Worm (Caenorhabditis elegans): ENCODE measurements around the gene clec-256.
A peak's percentile ranks its signal among the peaks of the same experiment; 100 is the strongest.

The clec-256 gene

DNA sequence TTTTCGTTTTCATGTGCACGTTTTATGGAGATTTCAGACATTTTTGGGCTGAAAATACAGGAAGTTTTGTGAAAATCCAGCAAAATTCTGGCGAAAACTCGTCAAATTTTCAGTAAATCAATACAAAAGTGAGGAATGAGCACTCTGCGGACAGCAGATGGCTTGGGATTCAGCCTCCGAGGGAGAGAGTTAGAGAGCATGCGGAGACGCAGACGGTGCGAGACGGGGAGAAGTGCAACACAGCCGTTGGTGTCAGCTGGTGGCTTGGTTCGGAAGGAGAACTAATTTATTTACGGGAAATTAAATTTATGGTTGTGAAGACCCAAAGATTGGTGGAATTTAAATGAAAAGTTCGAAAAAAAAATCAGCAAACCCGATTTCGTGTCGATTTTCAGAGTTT is 37.1 kb downstream of the clec-256 start, which contains the start of gene C54E10.6:
Gene C54E10.6, minus strand, starts transcription at position 109 of the 400 bp plus-strand sequence.
- TF ChIP-seq nfya-1 (tag; optimal IDR thresholded peaks at IDR 0.05; ENCODE audit: insufficient read depth), result peak; percentile 33
- no peak for TF ChIP-seq fkh-10 (GFP tag; optimal IDR thresholded peaks at IDR 0.05)
- peak; percentile 68 for TF ChIP-seq lin-39 (tag; optimal IDR thresholded peaks at IDR 0.05)
- TF ChIP-seq hmg-11 (tag; optimal IDR thresholded peaks at IDR 0.05), result peak; percentile 20

DNA sequence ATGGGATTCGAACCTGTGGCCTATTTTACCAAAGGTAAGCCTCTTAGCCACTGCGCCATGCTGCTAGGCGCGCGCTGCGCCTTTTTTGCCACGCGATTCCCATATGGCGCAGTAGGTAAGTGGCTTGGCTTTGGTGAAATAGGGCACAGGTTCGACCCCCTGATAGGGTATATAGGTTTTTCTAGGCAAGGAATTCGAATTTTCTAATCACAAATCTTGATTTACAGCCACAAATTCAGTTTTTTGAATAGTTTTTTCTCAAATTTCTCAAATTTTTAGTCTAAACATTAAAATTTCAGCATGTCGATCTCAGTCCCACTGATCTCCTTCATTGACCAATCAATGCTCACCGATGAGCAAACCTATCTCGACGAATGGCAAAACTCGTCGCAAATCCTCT is 39.2 kb downstream of the clec-256 start, which contains the start of gene C54E10.3:
Gene C54E10.3, plus strand, starts transcription at position 301 of the 400 bp plus-strand sequence.
- TF ChIP-seq elt-3 (tag; optimal IDR thresholded peaks at IDR 0.05), result no peak
- TF ChIP-seq nhr-43 (tag; optimal IDR thresholded peaks at IDR 0.05; ENCODE audit: poor library complexity, severe bottlenecking), result no peak
- no peak for TF ChIP-seq egl-5 (tag; optimal IDR thresholded peaks at IDR 0.05)
- no peak for TF ChIP-seq hmg-11 (tag; optimal IDR thresholded peaks at IDR 0.05)
- TF ChIP-seq fkh-2 (tag; optimal IDR thresholded peaks at IDR 0.05), result no peak
- no peak for TF ChIP-seq tbx-2 (tag; optimal IDR thresholded peaks at IDR 0.05)
- TF ChIP-seq nhr-76 (tag; optimal IDR thresholded peaks at IDR 0.05), result no peak
- TF ChIP-seq jun-1 (tag; optimal IDR thresholded peaks at IDR 0.05), result no peak
- TF ChIP-seq ZK546.5 (tag; optimal IDR thresholded peaks at IDR 0.05), result no peak

DNA sequence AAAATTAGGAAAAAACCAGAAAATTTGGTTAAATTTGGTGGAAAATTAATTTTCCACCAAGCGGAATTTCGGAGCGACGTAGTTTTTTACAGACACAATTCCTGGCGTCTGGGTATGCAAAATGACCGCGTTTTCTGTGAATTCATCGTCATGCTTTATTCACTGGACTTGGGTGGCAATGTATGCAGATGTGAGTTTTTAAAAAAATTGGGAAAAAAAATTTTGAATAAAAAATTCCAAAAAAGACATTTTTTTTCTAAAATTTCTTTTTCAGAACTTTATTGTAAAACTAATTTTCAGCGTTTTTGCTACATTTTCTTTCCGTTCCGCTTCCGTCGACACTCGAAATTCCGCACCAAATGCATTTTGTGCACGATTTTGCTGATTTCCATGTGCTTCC is 39.9 kb downstream of the clec-256 start, which contains the start of gene C54E10.7:
Gene C54E10.7, plus strand, starts transcription at position 301 of the 400 bp plus-strand sequence.
- no peak for TF ChIP-seq skn-1 (tag; optimal IDR thresholded peaks at IDR 0.05)
- TF ChIP-seq ZK546.5 (tag; optimal IDR thresholded peaks at IDR 0.05), result no peak
- no peak for TF ChIP-seq elt-3 (tag; optimal IDR thresholded peaks at IDR 0.05)
- TF ChIP-seq fos-1 (tag; optimal IDR thresholded peaks at IDR 0.05), result no peak
- no peak for TF ChIP-seq nhr-76 (tag; optimal IDR thresholded peaks at IDR 0.05)
- no peak for TF ChIP-seq R02D3.7 (tag; optimal IDR thresholded peaks at IDR 0.05)
- no peak for TF ChIP-seq unc-39 (tag; optimal IDR thresholded peaks at IDR 0.05)
- no peak for TF ChIP-seq pqm-1 (tag; optimal IDR thresholded peaks at IDR 0.05)
- no peak for TF ChIP-seq ceh-82 (tag; optimal IDR thresholded peaks at IDR 0.05)
- no peak for TF ChIP-seq nhr-237 (tag; optimal IDR thresholded peaks at IDR 0.05)
- no peak for TF ChIP-seq fkh-10 (GFP tag; optimal IDR thresholded peaks at IDR 0.05)

DNA sequence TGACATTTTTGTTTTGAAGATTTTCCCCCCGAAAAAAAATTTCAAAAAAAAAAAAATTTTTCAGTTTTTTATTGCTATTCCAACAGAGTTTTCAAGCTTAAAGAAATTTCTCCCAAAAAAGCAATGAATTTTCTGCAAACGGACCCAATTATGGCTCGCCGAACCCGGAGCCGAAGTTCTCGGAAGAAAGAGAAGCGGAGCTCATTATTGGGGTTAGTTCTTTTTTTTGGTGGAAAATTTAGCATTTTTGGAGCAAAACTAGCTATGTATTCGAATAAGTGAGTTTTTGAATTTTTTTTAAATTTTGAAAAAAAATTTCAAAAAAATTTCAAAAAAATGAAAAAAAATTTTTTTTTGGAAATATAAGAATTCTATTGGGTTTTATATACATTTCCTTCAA is 48.2 kb downstream of the clec-256 start, which contains the start of gene ncs-5:
Gene ncs-5, plus strand, starts transcription at position 124 of the 400 bp plus-strand sequence.
- TF ChIP-seq hmg-11 (tag; optimal IDR thresholded peaks at IDR 0.05) (no peak), fkh-2 (tag; optimal IDR thresholded peaks at IDR 0.05) (no peak), nhr-43 (tag; optimal IDR thresholded peaks at IDR 0.05; ENCODE audit: poor library complexity, severe bottlenecking) (no peak), elt-3 (tag; optimal IDR thresholded peaks at IDR 0.05) (no peak), ceh-82 (tag; optimal IDR thresholded peaks at IDR 0.05) (no peak), nhr-67 (tag; optimal IDR thresholded peaks at IDR 0.05) (no peak), nhr-25 (tag; optimal IDR thresholded peaks at IDR 0.05) (no peak), egl-5 (tag; optimal IDR thresholded peaks at IDR 0.05) (no peak), snpc-4 (tag; optimal IDR thresholded peaks at IDR 0.05) (no peak), ztf-4 (tag; optimal IDR thresholded peaks at IDR 0.05) (no peak), elt-2 (tag; optimal IDR thresholded peaks at IDR 0.05) (no peak), unc-62 (GFP tag; optimal IDR thresholded peaks at IDR 0.05) (no peak)

DNA sequence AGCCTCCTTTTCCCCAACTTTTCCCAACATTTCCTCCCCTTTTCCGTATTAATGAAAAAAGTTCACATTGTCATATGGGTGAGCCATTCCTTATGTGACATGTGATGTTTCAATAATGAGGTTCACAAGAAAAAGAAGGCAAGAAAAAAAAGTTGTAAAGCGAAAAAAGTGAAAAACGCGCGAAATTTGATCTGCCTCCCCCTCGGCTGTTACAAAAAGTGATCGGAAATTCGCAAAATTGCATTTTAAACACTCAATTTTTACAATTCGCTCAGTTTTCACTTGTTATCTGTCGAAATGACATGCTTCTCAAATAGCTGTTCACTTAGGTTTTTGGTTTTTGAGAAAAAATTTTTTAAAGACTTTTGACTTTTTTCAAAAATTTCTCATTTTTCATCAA is 50.1 kb downstream of the clec-256 start:
- TF ChIP-seq hmg-11 (tag; optimal IDR thresholded peaks at IDR 0.05) (no peak), nhr-28 (tag; optimal IDR thresholded peaks at IDR 0.05) (no peak), fkh-10 (GFP tag; optimal IDR thresholded peaks at IDR 0.05) (peak; percentile 92), elt-3 (tag; optimal IDR thresholded peaks at IDR 0.05) (no peak)

Data from whole organism, L3 larva.